Fruit fly (Drosophila melanogaster) whole organism, embryonic: Measurements from ENCODE around the gene Vsx1.
A peak's percentile ranks its signal among the peaks of the same experiment; 100 is the strongest.

ENCODE experiments used
- ATbp ChIP-seq: fragments of 200-800 bp; sonication (Bioruptor generic); optimal IDR thresholded peaks from 2 replicates; lab custom pipeline; 2017; ENCODE audit warnings: missing biosample characterization, mild to moderate bottlenecking, missing genetic modification characterization, missing genetic modification reagents
- Aef1 ChIP-seq: fragments of 200-800 bp; sonication (Bioruptor generic); IDR thresholded peaks from 3 replicates; pipeline ENCODE4 v1.3.6; 2022; ENCODE audit warnings: missing biosample characterization, missing genetic modification characterization
- Antp ChIP-seq: fragments of 200-800 bp; sonication (Bioruptor generic); optimal IDR thresholded peaks from 3 replicates; lab custom pipeline; 2016; ENCODE audit warnings: missing biosample characterization, missing genetic modification characterization
- CG10267 ChIP-seq: fragments of 200-800 bp; sonication (Bioruptor generic); optimal IDR thresholded peaks from 2 replicates; lab custom pipeline; 2018; ENCODE audit warnings: missing biosample characterization, mild to moderate bottlenecking, missing genetic modification characterization, moderate library complexity
- CG10462 ChIP-seq: fragments of 200-800 bp; sonication (Bioruptor generic); optimal IDR thresholded peaks from 2 replicates; lab custom pipeline; 2016; ENCODE audit warnings: missing biosample characterization, missing genetic modification characterization
- CG10979 ChIP-seq: fragments of 200-800 bp; sonication (Bioruptor generic); optimal IDR thresholded peaks from 2 replicates; lab custom pipeline; 2018; ENCODE audit warnings: missing biosample characterization, mild to moderate bottlenecking, missing genetic modification characterization, moderate library complexity
- CG11456 ChIP-seq: fragments of 200-800 bp; sonication (Bioruptor generic); IDR thresholded peaks from 3 replicates; pipeline ENCODE4 v1.3.6; 2022; ENCODE audit warnings: missing biosample characterization, missing genetic modification characterization
- CG12299 ChIP-seq: fragments of 200-800 bp; sonication (Bioruptor generic); optimal IDR thresholded peaks from 2 replicates; lab custom pipeline; 2018; ENCODE audit warnings: missing biosample characterization, mild to moderate bottlenecking, missing genetic modification characterization
- CG13894 ChIP-seq: fragments of 200-800 bp; sonication (Bioruptor generic); optimal IDR thresholded peaks from 3 replicates; lab custom pipeline; 2018; ENCODE audit warnings: missing biosample characterization, mild to moderate bottlenecking, missing genetic modification characterization, moderate library complexity
- CG17361 ChIP-seq: fragments of 200-800 bp; sonication (Bioruptor generic); IDR thresholded peaks from 3 replicates; pipeline ENCODE4 v1.3.6; 2022; ENCODE audit warnings: missing biosample characterization, missing genetic modification characterization
- CG1832 ChIP-seq: fragments of 200-800 bp; sonication (Bioruptor generic); optimal IDR thresholded peaks from 2 replicates; lab custom pipeline; 2017; ENCODE audit warnings: missing biosample characterization, mild to moderate bottlenecking, missing genetic modification characterization, inconsistent platforms
- CG18764 ChIP-seq: fragments of 200-800 bp; sonication (Bioruptor generic); optimal IDR thresholded peaks from 3 replicates; lab custom pipeline; 2016; ENCODE audit warnings: missing biosample characterization, missing genetic modification characterization
- CG32767 ChIP-seq: fragments of 200-800 bp; sonication (Bioruptor generic); IDR thresholded peaks from 2 replicates; pipeline ENCODE4 v1.3.6; 2022; ENCODE audit warnings: missing biosample characterization, missing genetic modification characterization
- CG32772 ChIP-seq: fragments of 200-800 bp; sonication (Bioruptor generic); IDR thresholded peaks from 2 replicates; pipeline ENCODE4 v1.3.6; 2022; ENCODE audit warnings: missing biosample characterization, missing genetic modification characterization
- CG7786 ChIP-seq: fragments of 200-800 bp; sonication (Bioruptor generic); optimal IDR thresholded peaks from 2 replicates; lab custom pipeline; 2016; ENCODE audit warnings: missing biosample characterization, missing genetic modification characterization
- CG8359 ChIP-seq: fragments of 200-800 bp; sonication (Bioruptor generic); optimal IDR thresholded peaks from 2 replicates; lab custom pipeline; 2017; ENCODE audit warnings: missing biosample characterization, mild to moderate bottlenecking, missing genetic modification characterization, borderline replicate concordance
- CG8765 ChIP-seq: fragments of 200-800 bp; sonication (Bioruptor generic); IDR thresholded peaks from 2 replicates; pipeline ENCODE4 v1.3.6; 2022; ENCODE audit warnings: missing biosample characterization, missing genetic modification characterization
- Dad ChIP-seq: fragments of 200-800 bp; sonication (Bioruptor generic); optimal IDR thresholded peaks from 3 replicates; lab custom pipeline; 2016; ENCODE audit warnings: missing biosample characterization, missing genetic modification characterization
- Drgx ChIP-seq: fragments of 200-800 bp; sonication (Bioruptor generic); IDR thresholded peaks from 2 replicates; pipeline ENCODE4 v1.3.6; 2022; ENCODE audit warnings: missing biosample characterization, missing genetic modification characterization
- HHEX ChIP-seq: fragments of 200-800 bp; sonication (Bioruptor generic); optimal IDR thresholded peaks from 3 replicates; lab custom pipeline; 2017; ENCODE audit warnings: missing biosample characterization, mild to moderate bottlenecking, missing genetic modification characterization, missing genetic modification reagents
- HLH3B ChIP-seq: fragments of 200-800 bp; sonication (Bioruptor generic); IDR thresholded peaks from 2 replicates; pipeline ENCODE4 v1.3.6; 2022; ENCODE audit warnings: missing biosample characterization, missing genetic modification characterization
- Hr39 ChIP-seq: fragments of >200 bp; optimal IDR thresholded peaks from 2 replicates; lab custom pipeline; 2017
- Hr78 ChIP-seq, 2 experiments: fragments of 200-800 bp in 1 of 2; fragments of >200 bp in 1 of 2; sonication (Bioruptor generic) in 1 of 2; optimal IDR thresholded peaks; 2 replicates each; lab custom pipeline; 2017 to 2019; ENCODE audit warnings: missing biosample characterization in 2 of 2, missing genetic modification characterization in 2 of 2, mild to moderate bottlenecking in 1 of 2, moderate library complexity in 1 of 2
- Med ChIP-seq: fragments of 200-800 bp; sonication (Bioruptor generic); peaks from one replicate; lab custom pipeline; 2016; ENCODE audit warnings: missing biosample characterization, missing genetic modification characterization, mild to moderate bottlenecking, inconsistent platforms, moderate library complexity
- Ravus ChIP-seq: fragments of 200-800 bp; sonication (Bioruptor generic); IDR thresholded peaks from 2 replicates; pipeline ENCODE4 v1.3.6; 2022; ENCODE audit warnings: missing biosample characterization, missing genetic modification characterization
- Trl ChIP-seq, 3 experiments: fragments of >200 bp in 2 of 3; fragments of 200-800 bp in 1 of 3; sonication (Bioruptor generic) in 1 of 3; optimal IDR thresholded peaks; 2 replicates in 1 of 3; 3 replicates in 2 of 3; lab custom pipeline; 2016 to 2017; ENCODE audit warnings: missing biosample characterization in 1 of 3, missing genetic modification characterization in 1 of 3
- abd-A ChIP-seq: fragments of 200-800 bp; sonication (Bioruptor generic); optimal IDR thresholded peaks from 3 replicates; lab custom pipeline; 2019; ENCODE audit warnings: missing biosample characterization, mild to moderate bottlenecking, missing genetic modification characterization, moderate library complexity
- aop ChIP-seq: fragments of 200-800 bp; sonication (Bioruptor generic); IDR thresholded peaks from 2 replicates; pipeline ENCODE4 v1.3.6; 2022; ENCODE audit warnings: missing biosample characterization, missing genetic modification characterization
- chif ChIP-seq, 2 experiments: fragments of 200-800 bp; sonication (Bioruptor generic); optimal IDR thresholded peaks; 3 replicates each; lab custom pipeline; 2016; ENCODE audit warnings: missing biosample characterization in 2 of 2, missing genetic modification characterization in 2 of 2
- crol ChIP-seq: fragments of 200-800 bp; sonication (Bioruptor generic); IDR thresholded peaks from 2 replicates; pipeline ENCODE4 v1.3.6; 2022; ENCODE audit warnings: missing biosample characterization, missing genetic modification characterization
- dimm ChIP-seq: fragments of 200-800 bp; sonication (Bioruptor generic); IDR thresholded peaks from 2 replicates; pipeline ENCODE4 v1.3.6; 2022; ENCODE audit warnings: missing biosample characterization, missing genetic modification characterization
- dmrt11E ChIP-seq: fragments of 200-800 bp; sonication (Bioruptor generic); optimal IDR thresholded peaks from 3 replicates; lab custom pipeline; 2018; ENCODE audit warnings: missing biosample characterization, mild to moderate bottlenecking, missing genetic modification characterization, moderate library complexity
- ewg ChIP-seq: fragments of 200-800 bp; sonication (Bioruptor generic); optimal IDR thresholded peaks from 3 replicates; lab custom pipeline; 2017; ENCODE audit warnings: mild to moderate bottlenecking, missing biosample characterization, missing genetic modification reagents, missing genetic modification characterization
- fd3F ChIP-seq: fragments of 200-800 bp; sonication (Bioruptor generic); optimal IDR thresholded peaks from 2 replicates; lab custom pipeline; 2018; ENCODE audit warnings: missing biosample characterization, mild to moderate bottlenecking, missing genetic modification characterization, moderate library complexity
- h ChIP-seq: fragments of >200 bp; optimal IDR thresholded peaks from 2 replicates; lab custom pipeline; 2017
- hth ChIP-seq: fragments of >200 bp; optimal IDR thresholded peaks from 2 replicates; lab custom pipeline; 2017; ENCODE audit warnings: inconsistent platforms
- lab ChIP-seq: fragments of 200-800 bp; sonication (Bioruptor generic); optimal IDR thresholded peaks from 3 replicates; lab custom pipeline; 2017; ENCODE audit warnings: missing biosample characterization, missing genetic modification characterization, mild to moderate bottlenecking, moderate library complexity, missing genetic modification reagents
- nerfin-1 ChIP-seq: fragments of 200-800 bp; sonication (Bioruptor generic); optimal IDR thresholded peaks from 3 replicates; lab custom pipeline; 2019; ENCODE audit warnings: missing biosample characterization, mild to moderate bottlenecking, missing genetic modification characterization, moderate library complexity
- nmo ChIP-seq: fragments of 200-800 bp; sonication (Bioruptor generic); optimal IDR thresholded peaks from 2 replicates; lab custom pipeline; 2018; ENCODE audit warnings: missing biosample characterization, mild to moderate bottlenecking, missing genetic modification characterization, moderate library complexity
- onecut ChIP-seq: fragments of 200-800 bp; sonication (Bioruptor generic); IDR thresholded peaks from 2 replicates; pipeline ENCODE4 v1.3.6; 2022; ENCODE audit warnings: missing biosample characterization, missing genetic modification characterization
- pnt ChIP-seq: fragments of 200-800 bp; sonication (Bioruptor generic); optimal IDR thresholded peaks from 3 replicates; lab custom pipeline; 2016; ENCODE audit warnings: missing biosample characterization, missing genetic modification characterization
- ranshi ChIP-seq: fragments of 200-800 bp; sonication (Bioruptor generic); IDR thresholded peaks from 2 replicates; pipeline ENCODE4 v1.3.6; 2022; ENCODE audit warnings: missing biosample characterization, missing genetic modification characterization
- sc ChIP-seq, 3 experiments: fragments of >200 bp in 2 of 3; fragments of 200-800 bp in 1 of 3; sonication (Bioruptor generic) in 1 of 3; optimal IDR thresholded peaks; 2 replicates in 2 of 3; 3 replicates in 1 of 3; lab custom pipeline; 2017; ENCODE audit warnings: mild to moderate bottlenecking in 1 of 3, missing biosample characterization in 1 of 3, missing genetic modification characterization in 1 of 3, missing genetic modification reagents in 1 of 3
- sd ChIP-seq: fragments of 200-800 bp; sonication (Bioruptor generic); optimal IDR thresholded peaks from 3 replicates; lab custom pipeline; 2018; ENCODE audit warnings: missing biosample characterization, mild to moderate bottlenecking, missing genetic modification characterization, moderate library complexity
- sens ChIP-seq: fragments of 200-800 bp; sonication (Bioruptor generic); peaks from one replicate; lab custom pipeline; 2016; ENCODE audit warnings: missing biosample characterization, missing genetic modification characterization
- stc ChIP-seq: fragments of 200-800 bp; sonication (Bioruptor generic); IDR thresholded peaks from 2 replicates; pipeline ENCODE4 v1.3.6; 2022; ENCODE audit warnings: missing biosample characterization, missing genetic modification characterization
- sug ChIP-seq: fragments of 200-800 bp; optimal IDR thresholded peaks from 2 replicates; lab custom pipeline; 2019; ENCODE audit warnings: missing biosample characterization, mild to moderate bottlenecking, missing genetic modification characterization, moderate library complexity
- trh ChIP-seq: fragments of 200-800 bp; sonication (Bioruptor generic); optimal IDR thresholded peaks from 2 replicates; lab custom pipeline; 2016; ENCODE audit warnings: missing biosample characterization, missing genetic modification characterization
- tup ChIP-seq: fragments of 200-800 bp; sonication (Bioruptor generic); optimal IDR thresholded peaks from 2 replicates; lab custom pipeline; 2016; ENCODE audit warnings: missing biosample characterization, mild to moderate bottlenecking, missing genetic modification characterization, moderate library complexity
- unpg ChIP-seq: fragments of 200-800 bp; sonication (Bioruptor generic); optimal IDR thresholded peaks from 3 replicates; lab custom pipeline; 2018; ENCODE audit warnings: missing biosample characterization, mild to moderate bottlenecking, missing genetic modification characterization, moderate library complexity
- z ChIP-seq: fragments of 200-800 bp; sonication (Bioruptor generic); IDR thresholded peaks from 3 replicates; pipeline ENCODE4 v1.3.6; 2022; ENCODE audit warnings: missing biosample characterization, missing genetic modification characterization

Gene Vsx1

dm6 chrX:5649387-5649786 lies 55.3 kb downstream of the Vsx1 start:
- no peak for TF ChIP-seq ATbp (GFP tag; lab: Kevin White, UChicago)
- TF ChIP-seq aop (GFP tag; lab: Robert Waterston, UW): no peak
- TF ChIP-seq CG8765: no peak
- TF ChIP-seq hth (lab: Kevin White, UChicago): no peak
- no peak for TF ChIP-seq lab
- peak; percentile 60 for TF ChIP-seq ewg (GFP tag; lab: Kevin White, UChicago)
- TF ChIP-seq trh (GFP tag; lab: Kevin White, UChicago): no peak
- no peak for TF ChIP-seq sug (tag; lab: Kevin White, UChicago)
- TF ChIP-seq pnt (GFP tag; lab: Kevin White, UChicago): no peak
- 0 out of 2 replicates have a peak, but pooled peaks have one; percentile 8 for TF ChIP-seq CG32767 (GFP tag; lab: Robert Waterston, UW)
- no peak for TF ChIP-seq CG10979
- TF ChIP-seq Hr78 (GFP tag; optimal IDR thresholded peaks at IDR 0.05; lab: Kevin White, UChicago): no peak
- TF ChIP-seq Antp (GFP tag; lab: Kevin White, UChicago): no peak

dm6 chrX:5649998-5650397 lies 55.9 kb downstream of the Vsx1 start:
- TF ChIP-seq Med (GFP tag; lab: Kevin White, UChicago): peak; percentile 34
- no peak for TF ChIP-seq dimm (GFP tag; lab: Robert Waterston, UW)
- no peak for TF ChIP-seq Dad (GFP tag; lab: Kevin White, UChicago)
- peak; percentile 24 for TF ChIP-seq CG13894
- TF ChIP-seq CG17361 (GFP tag; lab: Robert Waterston, UW): no peak
- TF ChIP-seq Hr39: peak; percentile 74
- TF ChIP-seq abd-A (tag; lab: Kevin White, UChicago): peak; percentile 10
- no peak for TF ChIP-seq CG7786 (GFP tag; lab: Kevin White, UChicago)
- TF ChIP-seq CG8359 (GFP tag; lab: Kevin White, UChicago): no peak
- no peak for TF ChIP-seq tup
- TF ChIP-seq CG32767 (GFP tag; lab: Robert Waterston, UW): no peak
- TF ChIP-seq HHEX (GFP tag; lab: Kevin White, UChicago): no peak
- no peak for TF ChIP-seq chif (GFP tag; optimal IDR thresholded peaks at IDR 0.05; lab: Kevin White, UChicago)
- TF ChIP-seq crol (GFP tag; lab: Robert Waterston, UW): peak; percentile 66; the same call in 1 of the 2 replicates
- TF ChIP-seq CG32772: no peak
- TF ChIP-seq Drgx (GFP tag; lab: Robert Waterston, UW): no peak
- TF ChIP-seq sc (optimal IDR thresholded peaks at IDR 0.05; lab: Kevin White, UChicago): no peak
- no peak for TF ChIP-seq sc (GFP tag; optimal IDR thresholded peaks at IDR 0.05; lab: Kevin White, UChicago)
- peak in 1 of 2 experiments; percentile 4 for TF ChIP-seq Trl (optimal IDR thresholded peaks at IDR 0.05; lab: Kevin White, UChicago)
- TF ChIP-seq Trl (GFP tag; optimal IDR thresholded peaks at IDR 0.05; lab: Kevin White, UChicago): no peak
- no peak for TF ChIP-seq unpg (GFP tag; lab: Kevin White, UChicago)
- TF ChIP-seq CG1832 (GFP tag; lab: Kevin White, UChicago): peak; percentile 39
- no peak for TF ChIP-seq z (GFP tag; lab: Robert Waterston, UW)
- no peak for TF ChIP-seq CG12299
- no peak for TF ChIP-seq h (lab: Kevin White, UChicago)
- no peak for TF ChIP-seq Aef1
- TF ChIP-seq fd3F: no peak
- TF ChIP-seq, all 482 proteins: peak for 7

dm6 chrX:5661971-5662370 lies 67.9 kb downstream of the Vsx1 start:
- peak; percentile 24 for TF ChIP-seq sens
- no peak for TF ChIP-seq CG10267
- no peak for TF ChIP-seq dmrt11E
- TF ChIP-seq Ravus: no peak
- TF ChIP-seq sd: peak; percentile 72
- TF ChIP-seq CG18764: no peak
- peak; percentile 51 for TF ChIP-seq ewg (GFP tag; lab: Kevin White, UChicago)
- no peak for TF ChIP-seq stc (GFP tag; lab: Robert Waterston, UW)
- TF ChIP-seq ranshi: no peak
- peak; percentile 27 for TF ChIP-seq nmo (GFP tag; lab: Kevin White, UChicago)
- no peak for TF ChIP-seq CG10462
- TF ChIP-seq nerfin-1 (tag; lab: Kevin White, UChicago): peak; percentile 99
- TF ChIP-seq onecut (GFP tag; lab: Robert Waterston, UW): no peak
- no peak for TF ChIP-seq HLH3B (GFP tag; lab: Robert Waterston, UW)
- TF ChIP-seq CG11456 (GFP tag; lab: Robert Waterston, UW): no peak
